Fruit fly (Drosophila melanogaster) whole organism, prepupa: ENCODE results near the gene mTerf3.

Experiments
- Blimp-1 ChIP-seq: fragments of 200-800 bp; sonication (Bioruptor generic); optimal IDR thresholded peaks from 3 replicates; lab custom pipeline; 2017; ENCODE audit warnings: missing biosample characterization, missing genetic modification characterization, mild to moderate bottlenecking, moderate library complexity, missing genetic modification reagents
- CG10631 ChIP-seq: fragments of 200-800 bp; sonication (Bioruptor generic); optimal IDR thresholded peaks from 2 replicates; lab custom pipeline; 2016; ENCODE audit warnings: missing biosample characterization, missing genetic modification characterization
- CG11294 ChIP-seq: fragments of 200-800 bp; sonication (Bioruptor generic); IDR thresholded peaks from 2 replicates; pipeline ENCODE4 v1.3.6; 2022; ENCODE audit warnings: missing biosample characterization, missing genetic modification characterization
- CG11762 ChIP-seq: fragments of 200-800 bp; sonication (Bioruptor generic); optimal IDR thresholded peaks from 3 replicates; lab custom pipeline; 2016; ENCODE audit warnings: missing biosample characterization, missing genetic modification characterization; ENCODE audit not compliant: insufficient read depth
- CG11902 ChIP-seq: fragments of 200-800 bp; sonication (Bioruptor generic); optimal IDR thresholded peaks from 3 replicates; lab custom pipeline; 2016; ENCODE audit warnings: missing biosample characterization, missing genetic modification characterization
- CG15336 ChIP-seq: fragments of 200-800 bp; sonication (Bioruptor generic); IDR thresholded peaks from 2 replicates; pipeline ENCODE4 v1.3.6; 2022; ENCODE audit warnings: missing biosample characterization, missing genetic modification characterization
- CG1621 ChIP-seq: fragments of 200-800 bp; sonication (Bioruptor generic); optimal IDR thresholded peaks from 3 replicates; lab custom pipeline; 2018; ENCODE audit warnings: missing biosample characterization, mild to moderate bottlenecking, missing genetic modification characterization
- CG16779 ChIP-seq: fragments of 200-800 bp; sonication (Bioruptor generic); optimal IDR thresholded peaks from 3 replicates; lab custom pipeline; 2017; ENCODE audit warnings: missing biosample characterization, mild to moderate bottlenecking, missing genetic modification characterization
- CG3032 ChIP-seq: fragments of 200-800 bp; optimal IDR thresholded peaks from 2 replicates; lab custom pipeline; 2019; ENCODE audit warnings: missing biosample characterization, mild to moderate bottlenecking, missing genetic modification characterization, moderate library complexity
- CG31627 ChIP-seq: fragments of 200-800 bp; sonication (Bioruptor generic); optimal IDR thresholded peaks from 3 replicates; lab custom pipeline; 2016; ENCODE audit warnings: missing biosample characterization, missing genetic modification characterization
- CG32006 ChIP-seq: fragments of 200-800 bp; sonication (Bioruptor generic); optimal IDR thresholded peaks from 3 replicates; lab custom pipeline; 2017; ENCODE audit warnings: missing biosample characterization, mild to moderate bottlenecking, missing genetic modification characterization
- CG34406 ChIP-seq: fragments of 200-800 bp; sonication (Bioruptor generic); optimal IDR thresholded peaks from 3 replicates; lab custom pipeline; 2016; ENCODE audit warnings: missing biosample characterization, missing genetic modification characterization
- CG3919 ChIP-seq: fragments of 200-800 bp; sonication (Bioruptor generic); optimal IDR thresholded peaks from 3 replicates; lab custom pipeline; 2016; ENCODE audit warnings: missing biosample characterization, missing genetic modification characterization
- CG6163 ChIP-seq: fragments of 200-800 bp; sonication (Bioruptor generic); IDR thresholded peaks from 3 replicates; pipeline ENCODE4 v1.3.6; 2022; ENCODE audit warnings: missing biosample characterization, missing genetic modification characterization
- CG6276 ChIP-seq: fragments of 200-800 bp; sonication (Bioruptor generic); optimal IDR thresholded peaks from 2 replicates; lab custom pipeline; 2017; ENCODE audit warnings: missing biosample characterization, mild to moderate bottlenecking, missing genetic modification characterization
- CG6792 ChIP-seq: fragments of 200-800 bp; sonication (Bioruptor generic); optimal IDR thresholded peaks from 3 replicates; lab custom pipeline; 2016; ENCODE audit warnings: missing biosample characterization, missing genetic modification characterization
- CG6808 ChIP-seq: fragments of 200-800 bp; sonication (Bioruptor generic); optimal IDR thresholded peaks from 3 replicates; lab custom pipeline; 2017; ENCODE audit warnings: missing biosample characterization, missing genetic modification characterization, mild to moderate bottlenecking, moderate library complexity, missing genetic modification reagents
- CG6854 ChIP-seq: fragments of 200-800 bp; sonication (Bioruptor generic); optimal IDR thresholded peaks from 2 replicates; lab custom pipeline; 2017; ENCODE audit warnings: missing biosample characterization, mild to moderate bottlenecking, missing genetic modification characterization
- CG8119 ChIP-seq: fragments of 200-800 bp; sonication (Bioruptor generic); IDR thresholded peaks from 3 replicates; pipeline ENCODE4 v1.3.6; 2022; ENCODE audit warnings: missing biosample characterization, missing genetic modification characterization
- CG8319 ChIP-seq: fragments of 200-800 bp; sonication (Bioruptor generic); optimal IDR thresholded peaks from 3 replicates; lab custom pipeline; 2016; ENCODE audit warnings: missing biosample characterization, missing genetic modification characterization
- CG8632 ChIP-seq: fragments of 200-800 bp; sonication (Bioruptor generic); optimal IDR thresholded peaks from 3 replicates; lab custom pipeline; 2016; ENCODE audit warnings: missing biosample characterization, missing genetic modification characterization
- CG9139 ChIP-seq: fragments of 200-800 bp; sonication (Bioruptor generic); optimal IDR thresholded peaks from 3 replicates; lab custom pipeline; 2017; ENCODE audit warnings: missing biosample characterization, mild to moderate bottlenecking, missing genetic modification characterization
- Eip75B ChIP-seq: fragments of 200-800 bp; sonication (Bioruptor generic); optimal IDR thresholded peaks from 3 replicates; lab custom pipeline; 2016; ENCODE audit warnings: missing biosample characterization, missing genetic modification characterization
- Eip78C ChIP-seq: fragments of 200-800 bp; sonication (Bioruptor generic); peaks from one replicate; lab custom pipeline; 2016; ENCODE audit warnings: missing biosample characterization, missing genetic modification characterization
- Ets21C ChIP-seq: fragments of 200-800 bp; sonication (Bioruptor generic); optimal IDR thresholded peaks from 3 replicates; lab custom pipeline; 2016; ENCODE audit warnings: missing biosample characterization, missing genetic modification characterization
- Ets96B ChIP-seq: fragments of 200-800 bp; optimal IDR thresholded peaks from 2 replicates; lab custom pipeline; 2019; ENCODE audit warnings: missing biosample characterization, mild to moderate bottlenecking, missing genetic modification characterization, moderate library complexity
- Gug ChIP-seq: fragments of 200-800 bp; sonication (Bioruptor generic); IDR thresholded peaks from 2 replicates; pipeline ENCODE4 v1.3.6; 2022; ENCODE audit warnings: missing biosample characterization, missing genetic modification characterization
- Hr39 ChIP-seq: fragments of 200-800 bp; sonication (Bioruptor generic); optimal IDR thresholded peaks from 2 replicates; lab custom pipeline; 2016; ENCODE audit warnings: missing biosample characterization, missing genetic modification characterization
- Hr4 ChIP-seq: fragments of 200-800 bp; sonication (Bioruptor generic); optimal IDR thresholded peaks from 3 replicates; lab custom pipeline; 2016; ENCODE audit warnings: missing biosample characterization, missing genetic modification characterization
- Lpt ChIP-seq: fragments of 200-800 bp; sonication (Bioruptor generic); optimal IDR thresholded peaks from 3 replicates; lab custom pipeline; 2016; ENCODE audit warnings: missing biosample characterization, missing genetic modification characterization
- Met ChIP-seq: fragments of 200-800 bp; sonication (Bioruptor generic); optimal IDR thresholded peaks from 3 replicates; lab custom pipeline; 2016; ENCODE audit warnings: missing biosample characterization, missing genetic modification characterization
- OdsH ChIP-seq: fragments of 200-800 bp; sonication (Bioruptor generic); optimal IDR thresholded peaks from 3 replicates; lab custom pipeline; 2016; ENCODE audit warnings: missing biosample characterization, missing genetic modification characterization
- Smox ChIP-seq: fragments of 200-800 bp; sonication (Bioruptor generic); optimal IDR thresholded peaks from 3 replicates; lab custom pipeline; 2016; ENCODE audit warnings: missing biosample characterization, missing genetic modification characterization
- Sox15 ChIP-seq: fragments of 200-800 bp; sonication (Bioruptor generic); optimal IDR thresholded peaks from 3 replicates; lab custom pipeline; 2016; ENCODE audit warnings: missing biosample characterization, missing genetic modification characterization
- achi ChIP-seq: fragments of 200-800 bp; sonication (Bioruptor generic); optimal IDR thresholded peaks from 3 replicates; lab custom pipeline; 2016; ENCODE audit warnings: missing biosample characterization, missing genetic modification characterization
- acj6 ChIP-seq: fragments of 200-800 bp; sonication (Bioruptor generic); optimal IDR thresholded peaks from 3 replicates; lab custom pipeline; 2016; ENCODE audit warnings: missing biosample characterization, missing genetic modification characterization
- cyc ChIP-seq: fragments of 200-800 bp; sonication (Bioruptor generic); optimal IDR thresholded peaks from 3 replicates; lab custom pipeline; 2016; ENCODE audit warnings: missing biosample characterization, missing genetic modification characterization
- dac ChIP-seq: fragments of 200-800 bp; sonication (Bioruptor generic); optimal IDR thresholded peaks from 2 replicates; lab custom pipeline; 2017; ENCODE audit warnings: missing biosample characterization, mild to moderate bottlenecking, missing genetic modification characterization
- dsx ChIP-seq: fragments of 200-800 bp; optimal IDR thresholded peaks from 3 replicates; lab custom pipeline; 2019; ENCODE audit warnings: missing biosample characterization, mild to moderate bottlenecking, missing genetic modification characterization, moderate library complexity; ENCODE audit not compliant: poor library complexity, severe bottlenecking
- eg ChIP-seq: fragments of 200-800 bp; sonication (Bioruptor generic); IDR thresholded peaks from 3 replicates; pipeline ENCODE4 v1.3.6; 2022; ENCODE audit warnings: missing biosample characterization, missing genetic modification characterization
- esn ChIP-seq: fragments of 200-800 bp; sonication (Bioruptor generic); optimal IDR thresholded peaks from 2 replicates; lab custom pipeline; 2016; ENCODE audit warnings: missing biosample characterization, mild to moderate bottlenecking, missing genetic modification characterization, moderate library complexity
- fd59A ChIP-seq: fragments of 200-800 bp; sonication (Bioruptor generic); optimal IDR thresholded peaks from 2 replicates; lab custom pipeline; 2017; ENCODE audit warnings: missing biosample characterization, mild to moderate bottlenecking, missing genetic modification characterization, missing genetic modification reagents
- fd85E ChIP-seq: fragments of 200-800 bp; sonication (Bioruptor generic); optimal IDR thresholded peaks from 3 replicates; lab custom pipeline; 2016; ENCODE audit warnings: missing biosample characterization, missing genetic modification characterization
- fkh ChIP-seq: fragments of 200-800 bp; sonication (Bioruptor generic); optimal IDR thresholded peaks from 3 replicates; lab custom pipeline; 2017; ENCODE audit warnings: missing biosample characterization, mild to moderate bottlenecking, missing genetic modification characterization, moderate library complexity
- net ChIP-seq: fragments of 200-800 bp; sonication (Bioruptor generic); optimal IDR thresholded peaks from 3 replicates; lab custom pipeline; 2016; ENCODE audit warnings: missing biosample characterization, missing genetic modification characterization
- pdm3 ChIP-seq: fragments of 200-800 bp; sonication (Bioruptor generic); optimal IDR thresholded peaks from 3 replicates; lab custom pipeline; 2016; ENCODE audit warnings: missing biosample characterization, missing genetic modification characterization
- salr ChIP-seq, 2 experiments: fragments of 200-800 bp; sonication (Bioruptor generic); optimal IDR thresholded peaks; 3 replicates each; lab custom pipeline; 2016 to 2018; ENCODE audit warnings: missing biosample characterization in 2 of 2, missing genetic modification characterization in 2 of 2, mild to moderate bottlenecking in 1 of 2
- ss ChIP-seq, 2 experiments: fragments of 200-800 bp; sonication (Bioruptor generic); optimal IDR thresholded peaks; 2 replicates in 1 of 2; 3 replicates in 1 of 2; lab custom pipeline; 2017 to 2018; ENCODE audit warnings: mild to moderate bottlenecking in 2 of 2, missing biosample characterization in 2 of 2, missing genetic modification characterization in 2 of 2, moderate library complexity in 1 of 2
- topi ChIP-seq: fragments of 200-800 bp; sonication (Bioruptor generic); optimal IDR thresholded peaks from 3 replicates; lab custom pipeline; 2016; ENCODE audit warnings: missing biosample characterization, missing genetic modification characterization
- vri ChIP-seq: fragments of 200-800 bp; sonication (Bioruptor generic); optimal IDR thresholded peaks from 3 replicates; lab custom pipeline; 2016; ENCODE audit warnings: missing biosample characterization, mild to moderate bottlenecking, missing genetic modification characterization

The mTerf3 gene

DNA sequence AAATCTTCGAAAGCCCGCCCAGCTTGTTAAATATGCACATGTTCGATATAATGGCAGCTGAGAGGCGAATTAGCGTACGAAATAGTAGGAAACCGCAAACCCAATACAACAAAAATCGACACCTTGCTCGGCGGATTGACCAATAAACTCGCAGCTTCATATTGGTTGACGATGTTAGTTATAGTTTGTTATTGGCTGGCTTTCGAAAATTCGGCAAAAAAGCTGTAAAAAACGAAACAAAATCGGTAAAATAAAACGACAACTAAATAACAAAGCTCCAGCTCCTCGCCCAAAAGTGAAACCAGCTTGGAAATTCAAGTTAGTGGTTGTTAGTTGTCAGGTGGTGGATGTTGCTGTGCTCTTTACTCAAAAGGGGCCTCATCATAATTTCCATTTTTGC lies 43.2 kb upstream of the mTerf3 start:
- TF ChIP-seq CG8119 (peak; percentile 51; the same call in 1 of the 3 replicates), CG3919 (no peak), CG15336 (GFP tag; lab: Robert Waterston, UW) (peak; percentile 29; the same call in 1 of the 2 replicates)

DNA sequence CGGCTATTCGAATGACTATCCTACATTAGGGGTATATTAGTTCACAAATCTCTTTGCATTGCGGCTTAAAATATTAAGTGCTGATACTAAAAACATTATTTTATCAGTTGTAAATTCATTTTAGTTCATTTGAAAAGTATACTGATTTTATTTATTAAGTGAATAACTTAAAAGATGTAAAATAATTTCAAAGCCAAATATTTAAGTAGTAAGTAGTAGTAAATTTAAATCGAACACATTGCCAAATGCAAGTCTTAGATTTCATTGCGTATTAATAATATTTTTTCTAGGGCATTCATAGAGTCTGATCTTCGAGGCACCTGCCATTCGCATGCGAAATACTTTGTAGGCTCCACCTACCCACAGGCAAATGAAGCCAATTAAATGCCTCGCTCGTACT lies 42.1 kb upstream of the mTerf3 start:
- TF ChIP-seq acj6 (GFP tag; lab: Kevin White, UChicago) (no peak), Eip78C (peak; percentile 83), Sox15 (no peak), CG8632 (GFP tag; lab: Kevin White, UChicago) (no peak), dsx (peak; percentile 53), cyc (GFP tag; lab: Kevin White, UChicago) (no peak), achi (GFP tag; lab: Kevin White, UChicago) (peak; percentile 27), CG6854 (GFP tag; lab: Kevin White, UChicago) (no peak), topi (GFP tag; lab: Kevin White, UChicago) (no peak), CG16779 (no peak), Gug (GFP tag; lab: Robert Waterston, UW) (no peak), eg (no peak), CG6792 (GFP tag; lab: Kevin White, UChicago) (no peak), net (no peak), Smox (no peak), Eip75B (GFP tag; lab: Kevin White, UChicago) (no peak), CG11902 (GFP tag; lab: Kevin White, UChicago) (no peak), pdm3 (GFP tag; lab: Kevin White, UChicago) (peak; percentile 22), CG15336 (GFP tag; lab: Robert Waterston, UW) (peak; percentile 70), Hr4 (GFP tag; lab: Kevin White, UChicago) (peak; percentile 64), Met (GFP tag; lab: Kevin White, UChicago) (no peak), CG8119 (peak; percentile 59), CG8319 (GFP tag; lab: Kevin White, UChicago) (no peak), ss (GFP tag; optimal IDR thresholded peaks at IDR 0.05; lab: Kevin White, UChicago) (no peak), esn (GFP tag; lab: Kevin White, UChicago) (peak; percentile 7), CG31627 (GFP tag; lab: Kevin White, UChicago) (no peak), Ets96B (tag; lab: Kevin White, UChicago) (peak; percentile 35), Lpt (no peak), Blimp-1 (no peak), fkh (no peak), OdsH (peak; percentile 28), CG34406 (GFP tag; lab: Kevin White, UChicago) (no peak), CG9139 (GFP tag; lab: Kevin White, UChicago) (no peak), CG32006 (peak; percentile 80), CG3919 (peak; percentile 19), CG3032 (tag; lab: Kevin White, UChicago) (peak; percentile 5), CG11294 (GFP tag; lab: Robert Waterston, UW) (no peak), CG6163 (GFP tag; lab: Robert Waterston, UW) (no peak), vri (no peak), fd85E (no peak), CG6808 (GFP tag; lab: Kevin White, UChicago) (no peak), fd59A (GFP tag; lab: Kevin White, UChicago) (no peak), dac (GFP tag; lab: Kevin White, UChicago) (no peak), Ets21C (GFP tag; lab: Kevin White, UChicago) (no peak), salr (GFP tag; optimal IDR thresholded peaks at IDR 0.05; lab: Kevin White, UChicago) (peak in 1 of 2 experiments; percentile 47), CG6276 (GFP tag; lab: Kevin White, UChicago) (peak; percentile 20), Hr39 (GFP tag; lab: Kevin White, UChicago) (no peak), CG1621 (no peak), CG10631 (GFP tag; lab: Kevin White, UChicago) (no peak), CG11762 (GFP tag; lab: Kevin White, UChicago) (no peak)
